Worm (Caenorhabditis elegans): ENCODE measurements around the gene F36H1.11.

The F36H1.11 gene

DNA sequence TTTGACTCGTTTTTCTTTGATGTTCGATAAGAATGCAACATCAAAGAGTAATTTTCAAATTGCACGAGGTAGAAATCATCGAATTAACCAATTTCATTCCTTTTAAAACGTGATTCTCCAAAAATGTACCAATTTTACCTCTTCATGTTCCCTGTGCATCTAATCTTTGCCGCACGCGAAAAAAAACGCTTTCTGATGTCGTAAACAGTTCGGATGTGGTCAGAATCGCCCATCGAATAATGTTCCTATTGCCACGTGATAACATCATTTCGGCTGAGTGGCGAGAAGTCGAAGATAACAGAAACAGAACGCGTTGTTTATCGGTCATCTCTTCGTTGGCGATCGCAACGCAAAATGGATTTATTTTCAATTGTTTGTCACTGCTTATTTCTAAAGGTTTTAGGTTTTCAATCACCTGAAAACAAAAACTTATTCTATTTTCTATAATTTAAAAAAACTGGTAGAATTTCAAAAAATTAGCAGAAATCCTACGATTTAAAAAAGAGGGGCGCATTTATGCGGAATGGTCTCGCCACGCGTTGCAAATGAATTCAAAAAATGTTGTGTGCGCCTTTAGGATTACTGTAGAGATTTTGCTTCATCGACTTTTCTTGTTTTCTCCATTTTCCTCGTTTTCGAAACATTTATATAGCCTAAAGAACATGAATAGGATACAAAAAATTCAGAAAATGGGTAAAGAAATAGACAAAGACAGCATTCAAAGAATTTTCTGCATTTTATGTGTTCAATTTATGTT lies 27.3 kb upstream of the F36H1.11 start, which contains the start of gene mogs-1:
Gene mogs-1 (minus strand): TSS at position 417 of the 757 bp plus-strand sequence.
- no peak for TF ChIP-seq unc-130 (GFP tag; optimal IDR thresholded peaks at IDR 0.05)
- TF ChIP-seq pha-4 (GFP tag; IDR thresholded peaks at IDR 0.05): no peak
- no peak for TF ChIP-seq pha-4 (tag; optimal IDR thresholded peaks at IDR 0.05)
- TF ChIP-seq zip-11 (GFP tag; IDR thresholded peaks at IDR 0.05): no peak
- TF ChIP-seq nhr-10 (tag; optimal IDR thresholded peaks at IDR 0.05): no peak
- TF ChIP-seq zip-2 (tag; optimal IDR thresholded peaks at IDR 0.05): no peak
- TF ChIP-seq ceh-62 (tag; optimal IDR thresholded peaks at IDR 0.05): no peak
- no peak for TF ChIP-seq ZK546.5 (tag; optimal IDR thresholded peaks at IDR 0.05)
- TF ChIP-seq T20F7.1 (GFP tag; optimal IDR thresholded peaks at IDR 0.05): no peak
- TF ChIP-seq pqm-1 (tag; optimal IDR thresholded peaks at IDR 0.05): no peak
- no peak for TF ChIP-seq ZK337.2 (GFP tag; IDR thresholded peaks at IDR 0.05)
- 0 out of 2 replicates have a peak, but pooled peaks have one; percentile 5 for TF ChIP-seq tra-1 (GFP tag; IDR thresholded peaks at IDR 0.05)
- no peak for TF ChIP-seq cey-2 (tag; optimal IDR thresholded peaks at IDR 0.05; ENCODE audit: borderline replicate concordance, insufficient read depth)
- TF ChIP-seq egl-43 (GFP tag; IDR thresholded peaks at IDR 0.05): no peak
- no peak for TF ChIP-seq madf-9 (GFP tag; conservative IDR thresholded peaks at IDR 0.05)
- 0 out of 2 replicates have a peak, but pooled peaks have one; percentile 36 for TF ChIP-seq nhr-42 (GFP tag; IDR thresholded peaks at IDR 0.05)
- TF ChIP-seq dmd-6 (GFP tag; IDR thresholded peaks at IDR 0.05): no peak; the same call in 1 of the 2 replicates
- TF ChIP-seq Y48G9A.11 (GFP tag; IDR thresholded peaks at IDR 0.05): 0 out of 2 replicates have a peak, but pooled peaks have one; percentile 21
- peak; percentile 26 for TF ChIP-seq mep-1 (tag; optimal IDR thresholded peaks at IDR 0.05)
- no peak for TF ChIP-seq daf-12 (tag; optimal IDR thresholded peaks at IDR 0.05)
- no peak for TF ChIP-seq vab-7 (GFP tag; IDR thresholded peaks at IDR 0.05)
- TF ChIP-seq ztf-7 (tag; optimal IDR thresholded peaks at IDR 0.05): no peak
- no peak for TF ChIP-seq lin-1 (GFP tag; IDR thresholded peaks at IDR 0.05)
- peak; percentile 38; the same call in 1 of the 2 replicates for TF ChIP-seq ctbp-1 (GFP tag; IDR thresholded peaks at IDR 0.05)
- no peak for TF ChIP-seq daf-16 (GFP tag; optimal IDR thresholded peaks at IDR 0.05)
- TF ChIP-seq daf-16 (tag; optimal IDR thresholded peaks at IDR 0.05): peak; percentile 78
- no peak for TF ChIP-seq daf-19 (GFP tag; conservative IDR thresholded peaks at IDR 0.05)
- no peak for TF ChIP-seq lin-29 (GFP tag; IDR thresholded peaks at IDR 0.05)
- peak in 1 of 2 experiments; percentile 87 for TF ChIP-seq mdl-1 (tag; optimal IDR thresholded peaks at IDR 0.05)
- no peak for TF ChIP-seq nhr-237 (tag; optimal IDR thresholded peaks at IDR 0.05)
- peak; percentile 66 for TF ChIP-seq nhr-28 (tag; optimal IDR thresholded peaks at IDR 0.05)
- TF ChIP-seq ceh-44 (GFP tag; IDR thresholded peaks at IDR 0.05): no peak
- no peak for TF ChIP-seq arid-1 (GFP tag; conservative IDR thresholded peaks at IDR 0.05)
- no peak for TF ChIP-seq hmg-1.1 (GFP tag; IDR thresholded peaks at IDR 0.05)
- TF ChIP-seq F10B5.3 (tag; optimal IDR thresholded peaks at IDR 0.05): no peak
- no peak for TF ChIP-seq F26F4.8 (GFP tag; conservative IDR thresholded peaks at IDR 0.05)
- TF ChIP-seq daf-8 (GFP tag; IDR thresholded peaks at IDR 0.05): no peak
- TF ChIP-seq mxl-2 (GFP tag; conservative IDR thresholded peaks at IDR 0.05): no peak
- peak; percentile 81 for TF ChIP-seq mxl-3 (GFP tag; optimal IDR thresholded peaks at IDR 0.05)
- TF ChIP-seq nhr-41 (GFP tag; IDR thresholded peaks at IDR 0.05): no peak
- no peak for TF ChIP-seq R02D3.7 (tag; optimal IDR thresholded peaks at IDR 0.05)
- no peak for TF ChIP-seq ceh-28 (tag; optimal IDR thresholded peaks at IDR 0.05)
- no peak for TF ChIP-seq zfp-2 (tag; optimal IDR thresholded peaks at IDR 0.05)
- TF ChIP-seq nhr-48 (tag; optimal IDR thresholded peaks at IDR 0.05): peak; percentile 24
- TF ChIP-seq skn-1 (tag; optimal IDR thresholded peaks at IDR 0.05): no peak
- no peak for TF ChIP-seq lin-15B (tag; optimal IDR thresholded peaks at IDR 0.05)
- TF ChIP-seq ces-1 (GFP tag; optimal IDR thresholded peaks at IDR 0.05): no peak
- TF ChIP-seq F37D6.2 (tag; optimal IDR thresholded peaks at IDR 0.05): no peak
- TF ChIP-seq hif-1 (tag; optimal IDR thresholded peaks at IDR 0.05): no peak
- no peak for TF ChIP-seq lin-13 (GFP tag; optimal IDR thresholded peaks at IDR 0.05)
- no peak for TF ChIP-seq dmd-8 (GFP tag; IDR thresholded peaks at IDR 0.05)

All from whole organism, L4 larva.